Worm (Caenorhabditis elegans): Measurements from ENCODE around the gene R03D7.8.

ce11 chrII:10989180-10989579 lies 32.5 kb upstream of the R03D7.8 start:
- TF ChIP-seq unc-62 (GFP tag; optimal IDR thresholded peaks at IDR 0.05) (no peak), ets-5 (GFP tag; IDR thresholded peaks at IDR 0.05) (no peak), blmp-1 (tag; optimal IDR thresholded peaks at IDR 0.05) (no peak), sox-4 (tag; optimal IDR thresholded peaks at IDR 0.05) (no peak), mab-9 (GFP tag; IDR thresholded peaks at IDR 0.05) (no peak), nhr-20 (tag; optimal IDR thresholded peaks at IDR 0.05) (no peak), ama-1 (optimal IDR thresholded peaks at IDR 0.05) (no peak), egl-27 (tag; optimal IDR thresholded peaks at IDR 0.05) (no peak)

Data from whole organism, L1 larva.